Worm (Caenorhabditis elegans) whole organism, L2 larva: Measurements from ENCODE around the gene C03H12.1.

Experiments
- C34F6.9 ChIP-seq: fragments of 150-350 bp; optimal IDR thresholded peaks from 2 replicates; lab custom pipeline; 2014; ENCODE audit warnings: missing biosample characterization, missing genetic modification characterization
- Y55F3AM.14 ChIP-seq: fragments of 200-800 bp; sonication (Bioruptor generic); optimal IDR thresholded peaks from 2 replicates; lab custom pipeline; 2018; ENCODE audit warnings: mild to moderate bottlenecking, missing genetic modification characterization, missing compliant biosample characterization
- aly-2 ChIP-seq: fragments of 150-350 bp; optimal IDR thresholded peaks from 2 replicates; lab custom pipeline; 2014; ENCODE audit warnings: missing biosample characterization, missing genetic modification characterization
- ama-1 ChIP-seq: fragments of 150-350 bp; optimal IDR thresholded peaks from 2 replicates; lab custom pipeline; 2018; ENCODE audit warnings: inconsistent platforms
- ceh-16 ChIP-seq: fragments of 150-350 bp; optimal IDR thresholded peaks from 2 replicates; lab custom pipeline; 2014; ENCODE audit warnings: missing biosample characterization, missing genetic modification characterization
- crh-2 ChIP-seq: sonication (generic microtip); optimal IDR thresholded peaks from 2 replicates; lab custom pipeline; 2017; ENCODE audit warnings: missing biosample characterization, missing genetic modification characterization
- elt-3 ChIP-seq: sonication (generic microtip); optimal IDR thresholded peaks from 2 replicates; lab custom pipeline; 2017; ENCODE audit warnings: missing biosample characterization, missing genetic modification characterization
- nhr-10 ChIP-seq: sonication (generic microtip); optimal IDR thresholded peaks from 2 replicates; lab custom pipeline; 2017; ENCODE audit warnings: missing biosample characterization, missing genetic modification characterization
- nhr-11 ChIP-seq: fragments of 150-350 bp; optimal IDR thresholded peaks from 2 replicates; lab custom pipeline; 2014; ENCODE audit warnings: missing biosample characterization, missing genetic modification characterization
- nhr-12 ChIP-seq: fragments of 150-350 bp; optimal IDR thresholded peaks from 2 replicates; lab custom pipeline; 2014; ENCODE audit warnings: missing biosample characterization, missing genetic modification characterization
- nhr-25 ChIP-seq: fragments of 150-350 bp; sonication (generic microtip); optimal IDR thresholded peaks from 3 replicates; lab custom pipeline; 2014; ENCODE audit warnings: missing biosample characterization, missing genetic modification characterization
- snpc-4 ChIP-seq: fragments of 150-350 bp; optimal IDR thresholded peaks from 2 replicates; lab custom pipeline; 2014; ENCODE audit warnings: missing biosample characterization, missing genetic modification characterization
- unc-39 ChIP-seq: fragments of 150-350 bp; optimal IDR thresholded peaks from 2 replicates; lab custom pipeline; 2014; ENCODE audit warnings: missing biosample characterization, missing genetic modification characterization
- unc-55 ChIP-seq: fragments of 150-350 bp; sonication (generic microtip); optimal IDR thresholded peaks from 3 replicates; lab custom pipeline; 2014; ENCODE audit warnings: missing biosample characterization, missing genetic modification reagents, missing genetic modification characterization

C03H12.1 gene

DNA sequence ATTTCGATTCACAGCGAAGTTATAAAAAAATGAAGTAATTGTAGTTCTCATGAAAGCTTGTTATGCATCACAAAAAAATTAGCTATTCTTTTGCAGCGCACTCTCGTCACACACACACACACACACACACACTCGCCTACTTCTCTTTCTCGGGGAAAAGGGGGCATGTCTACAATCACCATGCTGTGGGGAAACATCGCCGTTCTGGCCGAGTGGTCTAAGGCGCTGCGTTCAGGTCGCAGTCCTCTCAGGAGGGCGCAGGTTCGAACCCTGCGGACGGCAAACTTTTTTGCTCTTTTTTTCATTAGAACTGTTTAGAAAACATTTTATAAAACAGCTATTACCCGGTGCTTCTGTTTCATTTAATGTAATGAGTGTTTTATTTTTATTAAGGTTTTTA, 52.6 kb downstream of the C03H12.1 start (continued):
- TF ChIP-seq C34F6.9 (tag; lab: Kevin White, UChicago) (peak; percentile 13), snpc-4 (peak; percentile 49), nhr-25 (tag; lab: Kevin White, UChicago) (no peak), ama-1 (lab: Kevin White, UChicago) (no peak), unc-39 (tag; lab: Kevin White, UChicago) (no peak), aly-2 (tag; lab: Kevin White, UChicago) (no peak), nhr-12 (tag; lab: Kevin White, UChicago) (no peak)

DNA sequence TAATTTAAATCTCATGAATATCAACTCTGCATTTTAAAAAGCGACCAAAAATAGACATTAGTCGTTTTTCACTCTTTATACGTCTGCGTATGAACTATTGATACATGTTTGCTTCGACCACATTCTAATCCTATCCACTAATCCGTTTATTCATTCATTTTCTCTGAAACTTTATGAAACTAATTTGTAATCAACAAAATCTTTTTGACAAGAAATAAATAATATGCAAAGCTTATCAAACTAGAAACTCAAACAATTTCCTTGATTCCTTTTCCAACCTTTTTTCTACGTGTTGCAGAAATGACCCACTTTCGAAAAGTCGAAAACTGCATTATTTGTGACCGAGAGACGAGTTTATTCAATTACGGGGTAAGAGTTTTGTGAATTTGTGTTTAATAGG, 53.1 kb downstream of the C03H12.1 start, which contains the start of gene nhr-255:
Gene nhr-255, plus strand, starts transcription at position 301 of the 400 bp plus-strand sequence.
- no peak for TF ChIP-seq unc-55 (GFP tag; lab: Kevin White, UChicago)
- TF ChIP-seq nhr-11, result no peak
- no peak for TF ChIP-seq nhr-10 (tag; lab: Kevin White, UChicago)
- no peak for TF ChIP-seq unc-39 (tag; lab: Kevin White, UChicago)
- no peak for TF ChIP-seq ceh-16 (tag; lab: Kevin White, UChicago)
- no peak for TF ChIP-seq elt-3 (tag; lab: Kevin White, UChicago)
- no peak for TF ChIP-seq Y55F3AM.14 (GFP tag; lab: Kevin White, UChicago)
- no peak for TF ChIP-seq crh-2 (tag; lab: Kevin White, UChicago)
